Worm (Caenorhabditis elegans): ENCODE results near the gene str-214.

str-214 gene

ce11 chrV:16350775-16351378 is 35.8 kb downstream of the str-214 start (continued):
- TF ChIP-seq nhr-80 (tag; optimal IDR thresholded peaks at IDR 0.05) = peak; percentile 89
- no peak for TF ChIP-seq F49E8.2 (tag; optimal IDR thresholded peaks at IDR 0.05; ENCODE audit: insufficient read depth)
- TF ChIP-seq hmg-1.2 (GFP tag; IDR thresholded peaks at IDR 0.05) = peak; percentile 77
- no peak for TF ChIP-seq C06A6.2 (GFP tag; conservative IDR thresholded peaks at IDR 0.05)
- TF ChIP-seq bed-2 (GFP tag; IDR thresholded peaks at IDR 0.05) = no peak

DNA sequence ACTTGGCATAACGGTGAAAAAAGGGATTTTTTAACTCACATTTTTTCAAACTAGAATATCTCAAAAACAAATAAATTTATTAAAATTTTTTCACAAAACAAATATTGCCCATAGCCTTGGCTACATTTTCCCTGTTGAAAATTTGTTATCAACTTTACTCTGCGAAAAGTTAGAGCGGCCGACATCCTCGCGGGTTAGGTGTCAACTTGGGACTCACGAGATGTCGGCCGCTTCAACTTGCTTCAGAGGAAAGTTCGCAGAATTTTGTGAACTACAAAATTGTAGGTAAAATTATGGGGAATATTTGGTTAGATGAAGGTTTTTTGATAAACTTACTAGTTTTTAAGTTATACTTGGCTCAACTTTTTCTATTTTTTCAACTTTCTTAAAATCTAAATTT is 36.7 kb downstream of the str-214 start:
- TF ChIP-seq snpc-1.3 (tag; optimal IDR thresholded peaks at IDR 0.05; ENCODE audit: insufficient read depth) (no peak), lin-40 (tag; optimal IDR thresholded peaks at IDR 0.05) (no peak), ceh-58 (GFP tag; IDR thresholded peaks at IDR 0.05) (no peak), madf-8 (GFP tag; conservative IDR thresholded peaks at IDR 0.05) (no peak), ztf-28 (GFP tag; IDR thresholded peaks at IDR 0.05) (no peak), F55B11.4 (tag; optimal IDR thresholded peaks at IDR 0.05; ENCODE audit: borderline replicate concordance, insufficient read depth) (no peak), F10E7.11 (tag; optimal IDR thresholded peaks at IDR 0.05) (no peak), rpc-1 (optimal IDR thresholded peaks at IDR 0.05) (no peak), rpc-1 (tag; optimal IDR thresholded peaks at IDR 0.05) (no peak), lin-35 (GFP tag; optimal IDR thresholded peaks at IDR 0.05) (no peak), snpc-4 (GFP tag; optimal IDR thresholded peaks at IDR 0.05) (no peak), snpc-4 (tag; optimal IDR thresholded peaks at IDR 0.05) (peak in 3 of 4 experiments; percentile 65 to 83 (median 82)), snpc-1.1 (tag; optimal IDR thresholded peaks at IDR 0.05; ENCODE audit: insufficient read depth) (peak; percentile 20), ztf-26 (tag; optimal IDR thresholded peaks at IDR 0.05) (no peak), repo-1 (tag; optimal IDR thresholded peaks at IDR 0.05) (no peak), snpc-3.4 (tag; optimal IDR thresholded peaks at IDR 0.05) (no peak)

DNA sequence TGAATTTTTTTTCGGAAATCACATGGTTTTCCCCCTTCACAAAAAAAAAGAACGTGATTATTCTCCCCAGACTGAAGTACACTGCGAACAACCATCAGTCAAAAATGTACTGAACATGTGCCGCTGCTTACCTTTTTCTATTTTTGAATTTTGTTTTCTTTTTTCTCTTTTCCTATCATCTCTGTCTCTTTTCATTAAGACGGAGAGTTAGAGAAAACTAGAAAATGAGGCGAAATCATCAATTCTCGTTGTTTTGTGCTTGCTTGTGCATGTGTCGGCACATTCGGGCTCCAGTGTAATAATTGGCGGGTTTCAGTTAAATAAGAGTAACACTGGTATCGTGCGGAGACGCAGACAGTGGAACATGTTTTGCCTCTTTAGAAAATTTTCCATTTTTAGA is 37.2 kb downstream of the str-214 start:
- TF ChIP-seq attf-5 (GFP tag; optimal IDR thresholded peaks at IDR 0.05) (peak; percentile 73), ceh-27 (GFP tag; optimal IDR thresholded peaks at IDR 0.05) (no peak), Y79H2A.3 (GFP tag; conservative IDR thresholded peaks at IDR 0.05) (no peak), lin-40 (tag; optimal IDR thresholded peaks at IDR 0.05) (peak; percentile 6), nhr-80 (tag; optimal IDR thresholded peaks at IDR 0.05) (peak; percentile 83), B0035.1 (tag; optimal IDR thresholded peaks at IDR 0.05) (no peak), lsl-1 (GFP tag; optimal IDR thresholded peaks at IDR 0.05) (no peak), F22D6.2 (tag; optimal IDR thresholded peaks at IDR 0.05) (peak; percentile 53), lin-54 (GFP tag; optimal IDR thresholded peaks at IDR 0.05) (peak; percentile 30), attf-6 (GFP tag; IDR thresholded peaks at IDR 0.05) (no peak), K12H6.12 (tag; optimal IDR thresholded peaks at IDR 0.05) (peak; percentile 58), dox-1 (GFP tag; IDR thresholded peaks at IDR 0.05) (0 out of 2 replicates have a peak, but pooled peaks have one; percentile 7), ztf-26 (tag; optimal IDR thresholded peaks at IDR 0.05) (no peak), nhr-179 (tag; optimal IDR thresholded peaks at IDR 0.05) (no peak), ztf-22 (GFP tag; optimal IDR thresholded peaks at IDR 0.05) (peak; percentile 23), somi-1 (GFP tag; optimal IDR thresholded peaks at IDR 0.05) (peak; percentile 67), tbp1 (GFP tag; optimal IDR thresholded peaks at IDR 0.05) (peak; percentile 4), lin-26 (GFP tag; IDR thresholded peaks at IDR 0.05) (0 out of 2 replicates have a peak, but pooled peaks have one; percentile 31), egl-18 (GFP tag; IDR thresholded peaks at IDR 0.05) (no peak), Y67H2A.10 (GFP tag; conservative IDR thresholded peaks at IDR 0.05) (no peak), pha-4 (tag; optimal IDR thresholded peaks at IDR 0.05) (peak; percentile 66), bed-2 (GFP tag; IDR thresholded peaks at IDR 0.05) (no peak), chd-7 (tag; optimal IDR thresholded peaks at IDR 0.05) (no peak), rpc-1 (optimal IDR thresholded peaks at IDR 0.05) (no peak), rpc-1 (tag; optimal IDR thresholded peaks at IDR 0.05) (no peak), ztf-28 (GFP tag; IDR thresholded peaks at IDR 0.05) (no peak), cebp-1 (GFP tag; IDR thresholded peaks at IDR 0.05) (no peak; the same call in 1 of the 2 replicates), cebp-1 (tag; optimal IDR thresholded peaks at IDR 0.05) (peak; percentile 71), atf-7 (tag; optimal IDR thresholded peaks at IDR 0.05) (peak; percentile 1), hmg-1.2 (GFP tag; IDR thresholded peaks at IDR 0.05) (peak; percentile 41; the same call in 1 of the 2 replicates), repo-1 (tag; optimal IDR thresholded peaks at IDR 0.05) (no peak), snpc-4 (GFP tag; optimal IDR thresholded peaks at IDR 0.05) (no peak), snpc-4 (tag; optimal IDR thresholded peaks at IDR 0.05) (no peak)
